Fruit fly (Drosophila melanogaster) whole organism, embryonic: Measurements from ENCODE around the gene CG15170.

ENCODE experiments used
- Abd-B ChIP-seq: fragments of 200-800 bp; sonication (Bioruptor generic); optimal IDR thresholded peaks from 2 replicates; lab custom pipeline; 2018; ENCODE audit warnings: missing biosample characterization, mild to moderate bottlenecking, missing genetic modification characterization, moderate library complexity
- Atf-2 ChIP-seq: fragments of 200-800 bp; sonication (Bioruptor generic); optimal IDR thresholded peaks from 2 replicates; lab custom pipeline; 2016; ENCODE audit warnings: missing biosample characterization, missing genetic modification characterization
- BtbVII ChIP-seq: fragments of 200-800 bp; sonication (Bioruptor generic); optimal IDR thresholded peaks from 3 replicates; lab custom pipeline; 2017; ENCODE audit warnings: missing biosample characterization, mild to moderate bottlenecking, missing genetic modification characterization
- CG10267 ChIP-seq: fragments of 200-800 bp; sonication (Bioruptor generic); optimal IDR thresholded peaks from 2 replicates; lab custom pipeline; 2018; ENCODE audit warnings: missing biosample characterization, mild to moderate bottlenecking, missing genetic modification characterization, moderate library complexity
- CG10654 ChIP-seq: fragments of 200-800 bp; sonication (Bioruptor generic); optimal IDR thresholded peaks from 2 replicates; lab custom pipeline; 2016; ENCODE audit warnings: missing biosample characterization, missing genetic modification characterization
- CG12219 ChIP-seq: fragments of 200-800 bp; sonication (Bioruptor generic); optimal IDR thresholded peaks from 3 replicates; lab custom pipeline; 2018; ENCODE audit warnings: missing biosample characterization, mild to moderate bottlenecking, missing genetic modification characterization
- CG1233 ChIP-seq: fragments of 200-800 bp; sonication (Bioruptor generic); optimal IDR thresholded peaks from 4 replicates; lab custom pipeline; 2018; ENCODE audit warnings: missing biosample characterization, mild to moderate bottlenecking, missing genetic modification characterization
- CG15011 ChIP-seq: fragments of 200-800 bp; sonication (Bioruptor generic); optimal IDR thresholded peaks from 3 replicates; lab custom pipeline; 2018; ENCODE audit warnings: missing biosample characterization, mild to moderate bottlenecking, missing genetic modification characterization
- CG17829 ChIP-seq: fragments of 200-800 bp; optimal IDR thresholded peaks from 2 replicates; lab custom pipeline; 2019; ENCODE audit warnings: missing biosample characterization, mild to moderate bottlenecking, missing genetic modification characterization, moderate library complexity
- CG18476 ChIP-seq: fragments of 200-800 bp; sonication (Bioruptor generic); optimal IDR thresholded peaks from 2 replicates; lab custom pipeline; 2016; ENCODE audit warnings: missing biosample characterization, mild to moderate bottlenecking, missing genetic modification characterization
- CG18599 ChIP-seq: fragments of 200-800 bp; sonication (Bioruptor generic); optimal IDR thresholded peaks from 3 replicates; lab custom pipeline; 2017; ENCODE audit warnings: missing biosample characterization, missing genetic modification characterization, mild to moderate bottlenecking, moderate library complexity, missing genetic modification reagents
- CG2199 ChIP-seq: fragments of 200-800 bp; sonication (Bioruptor generic); IDR thresholded peaks from 3 replicates; pipeline ENCODE4 v1.3.6; 2022; ENCODE audit warnings: missing biosample characterization, missing genetic modification characterization
- CG2875 ChIP-seq: fragments of 200-800 bp; sonication (Bioruptor generic); optimal IDR thresholded peaks from 2 replicates; lab custom pipeline; 2017; ENCODE audit warnings: missing biosample characterization, mild to moderate bottlenecking, missing genetic modification characterization, missing genetic modification reagents
- CG32767 ChIP-seq: fragments of 200-800 bp; sonication (Bioruptor generic); IDR thresholded peaks from 2 replicates; pipeline ENCODE4 v1.3.6; 2022; ENCODE audit warnings: missing biosample characterization, missing genetic modification characterization
- CG4820 ChIP-seq: fragments of 200-800 bp; sonication (Bioruptor generic); optimal IDR thresholded peaks from 3 replicates; lab custom pipeline; 2016; ENCODE audit warnings: missing biosample characterization, missing genetic modification characterization
- CG4854 ChIP-seq: fragments of 200-800 bp; sonication (Bioruptor generic); optimal IDR thresholded peaks from 2 replicates; lab custom pipeline; 2016; ENCODE audit warnings: missing biosample characterization, missing genetic modification characterization, inconsistent platforms
- CG9932 ChIP-seq: fragments of 200-800 bp; sonication (Bioruptor generic); IDR thresholded peaks from 2 replicates; pipeline ENCODE4 v1.3.6; 2022; ENCODE audit warnings: missing biosample characterization, missing genetic modification characterization
- Camta ChIP-seq: fragments of 200-800 bp; sonication (Bioruptor generic); optimal IDR thresholded peaks from 2 replicates; lab custom pipeline; 2016; ENCODE audit warnings: missing biosample characterization, missing genetic modification characterization
- CoRest ChIP-seq: fragments of 200-800 bp; sonication (Bioruptor generic); optimal IDR thresholded peaks from 3 replicates; lab custom pipeline; 2018; ENCODE audit warnings: missing biosample characterization, mild to moderate bottlenecking, missing genetic modification characterization, moderate library complexity
- D19A ChIP-seq: fragments of 200-800 bp; optimal IDR thresholded peaks from 3 replicates; lab custom pipeline; 2019; ENCODE audit warnings: missing biosample characterization, mild to moderate bottlenecking, missing genetic modification characterization, moderate library complexity
- Doc2 ChIP-seq: fragments of 200-800 bp; sonication (Bioruptor generic); IDR thresholded peaks from 2 replicates; pipeline ENCODE4 v1.3.6; 2022; ENCODE audit warnings: missing biosample characterization, missing genetic modification characterization
- Fer1 ChIP-seq: fragments of 200-800 bp; sonication (Bioruptor generic); optimal IDR thresholded peaks from 2 replicates; lab custom pipeline; 2017; ENCODE audit warnings: missing biosample characterization, mild to moderate bottlenecking, missing genetic modification characterization
- Fer2 ChIP-seq: fragments of 200-800 bp; sonication (Bioruptor generic); optimal IDR thresholded peaks from 2 replicates; lab custom pipeline; 2018; ENCODE audit warnings: missing biosample characterization, mild to moderate bottlenecking, missing genetic modification characterization, moderate library complexity
- Gsc ChIP-seq: fragments of 200-800 bp; sonication (Bioruptor generic); IDR thresholded peaks from 2 replicates; pipeline ENCODE4 v1.3.6; 2022; ENCODE audit warnings: missing biosample characterization, missing genetic modification characterization
- HLHmδ ChIP-seq: fragments of 200-800 bp; sonication (Bioruptor generic); optimal IDR thresholded peaks from 2 replicates; lab custom pipeline; 2018; ENCODE audit warnings: missing biosample characterization, mild to moderate bottlenecking, missing genetic modification characterization, moderate library complexity
- Hsf ChIP-seq: fragments of 200-800 bp; sonication (Bioruptor generic); optimal IDR thresholded peaks from 3 replicates; lab custom pipeline; 2016; ENCODE audit warnings: missing biosample characterization, missing genetic modification characterization
- NK7.1 ChIP-seq: fragments of 200-800 bp; sonication (Bioruptor generic); optimal IDR thresholded peaks from 3 replicates; lab custom pipeline; 2016; ENCODE audit warnings: missing biosample characterization, missing genetic modification characterization
- Neu2 ChIP-seq: fragments of 200-800 bp; sonication (Bioruptor generic); optimal IDR thresholded peaks from 3 replicates; lab custom pipeline; 2016; ENCODE audit warnings: missing biosample characterization, missing genetic modification characterization, borderline replicate concordance
- Nf-YC ChIP-seq: fragments of 200-800 bp; optimal IDR thresholded peaks from 3 replicates; lab custom pipeline; 2019; ENCODE audit warnings: missing biosample characterization, mild to moderate bottlenecking, missing genetic modification characterization, moderate library complexity
- Xbp1 ChIP-seq: fragments of 200-800 bp; sonication (Bioruptor generic); optimal IDR thresholded peaks from 3 replicates; lab custom pipeline; 2016; ENCODE audit warnings: missing biosample characterization, mild to moderate bottlenecking, missing genetic modification characterization
- ase ChIP-seq: fragments of 200-800 bp; sonication (Bioruptor generic); IDR thresholded peaks from 3 replicates; pipeline ENCODE4 v1.3.6; 2022; ENCODE audit warnings: missing biosample characterization, missing genetic modification characterization
- bbx ChIP-seq: fragments of 200-800 bp; sonication (Bioruptor generic); IDR thresholded peaks from 2 replicates; pipeline ENCODE4 v1.3.6; 2022; ENCODE audit warnings: missing biosample characterization, missing genetic modification characterization; ENCODE audit not compliant: partially characterized antibody
- chinmo ChIP-seq: fragments of 200-800 bp; sonication (Bioruptor generic); IDR thresholded peaks from 4 replicates; pipeline ENCODE4 v1.3.6; 2022; ENCODE audit warnings: missing biosample characterization, missing genetic modification characterization; ENCODE audit not compliant: partially characterized antibody
- chm ChIP-seq: fragments of 200-800 bp; sonication (Bioruptor generic); IDR thresholded peaks from 2 replicates; pipeline ENCODE4 v1.3.6; 2022; ENCODE audit warnings: missing biosample characterization, missing genetic modification characterization
- crol ChIP-seq: fragments of 200-800 bp; sonication (Bioruptor generic); IDR thresholded peaks from 2 replicates; pipeline ENCODE4 v1.3.6; 2022; ENCODE audit warnings: missing biosample characterization, missing genetic modification characterization
- da ChIP-seq: fragments of 200-800 bp; sonication (Bioruptor generic); optimal IDR thresholded peaks from 2 replicates; lab custom pipeline; 2016; ENCODE audit warnings: missing biosample characterization, missing genetic modification characterization
- dati ChIP-seq: fragments of 200-800 bp; sonication (Bioruptor generic); IDR thresholded peaks from 2 replicates; pipeline ENCODE4 v1.3.6; 2022; ENCODE audit warnings: missing biosample characterization, missing genetic modification characterization
- ewg ChIP-seq: fragments of 200-800 bp; sonication (Bioruptor generic); optimal IDR thresholded peaks from 3 replicates; lab custom pipeline; 2017; ENCODE audit warnings: mild to moderate bottlenecking, missing biosample characterization, missing genetic modification reagents, missing genetic modification characterization
- gce ChIP-seq: fragments of 200-800 bp; sonication (Bioruptor generic); IDR thresholded peaks from 3 replicates; pipeline ENCODE4 v1.3.6; 2022; ENCODE audit warnings: missing biosample characterization, missing genetic modification characterization
- gcm ChIP-seq: fragments of 200-800 bp; sonication (Bioruptor generic); optimal IDR thresholded peaks from 2 replicates; lab custom pipeline; 2019; ENCODE audit warnings: missing biosample characterization, mild to moderate bottlenecking, missing genetic modification characterization, moderate library complexity
- mirr ChIP-seq: fragments of 200-800 bp; sonication (Bioruptor generic); optimal IDR thresholded peaks from 3 replicates; lab custom pipeline; 2018; ENCODE audit warnings: missing biosample characterization, mild to moderate bottlenecking, missing genetic modification characterization
- mld ChIP-seq: fragments of 200-800 bp; sonication (Bioruptor generic); IDR thresholded peaks from 3 replicates; pipeline ENCODE4 v1.3.6; 2022; ENCODE audit warnings: missing biosample characterization, missing genetic modification characterization; ENCODE audit not compliant: partially characterized antibody
- nmo ChIP-seq: fragments of 200-800 bp; sonication (Bioruptor generic); optimal IDR thresholded peaks from 2 replicates; lab custom pipeline; 2018; ENCODE audit warnings: missing biosample characterization, mild to moderate bottlenecking, missing genetic modification characterization, moderate library complexity
- odd ChIP-seq: fragments of 200-800 bp; sonication (Bioruptor generic); optimal IDR thresholded peaks from 2 replicates; lab custom pipeline; 2017; ENCODE audit warnings: missing biosample characterization, mild to moderate bottlenecking, missing genetic modification characterization
- run ChIP-seq: fragments of 200-800 bp; sonication (Bioruptor generic); optimal IDR thresholded peaks from 3 replicates; lab custom pipeline; 2018; ENCODE audit warnings: missing biosample characterization, mild to moderate bottlenecking, missing genetic modification characterization
- stc ChIP-seq: fragments of 200-800 bp; sonication (Bioruptor generic); IDR thresholded peaks from 2 replicates; pipeline ENCODE4 v1.3.6; 2022; ENCODE audit warnings: missing biosample characterization, missing genetic modification characterization
- sug ChIP-seq: fragments of 200-800 bp; optimal IDR thresholded peaks from 2 replicates; lab custom pipeline; 2019; ENCODE audit warnings: missing biosample characterization, mild to moderate bottlenecking, missing genetic modification characterization, moderate library complexity
- tx ChIP-seq: fragments of 200-800 bp; sonication (Bioruptor generic); optimal IDR thresholded peaks from 2 replicates; lab custom pipeline; 2016; ENCODE audit warnings: missing biosample characterization, missing genetic modification characterization
- zfh2 ChIP-seq: fragments of 200-800 bp; sonication (Bioruptor generic); optimal IDR thresholded peaks from 2 replicates; lab custom pipeline; 2016; ENCODE audit warnings: missing biosample characterization, missing genetic modification characterization

CG15170 gene

dm6 chr2L:19023972-19024743 lies 34.1 kb upstream of the CG15170 start (continued):
- TF ChIP-seq CG10267 (tag; lab: Kevin White, UChicago): peak; percentile 63
- no peak for TF ChIP-seq CG10654
- peak; percentile 34 for TF ChIP-seq CG2875 (GFP tag; lab: Kevin White, UChicago)
- peak; percentile 32 for TF ChIP-seq CG4820 (GFP tag; lab: Kevin White, UChicago)
- TF ChIP-seq mld (GFP tag; lab: Robert Waterston, UW): no peak
- TF ChIP-seq Doc2 (GFP tag; lab: Robert Waterston, UW): no peak
- TF ChIP-seq Hsf (GFP tag; lab: Kevin White, UChicago): peak; percentile 45
- TF ChIP-seq ewg (GFP tag; lab: Kevin White, UChicago): peak; percentile 38
- peak; percentile 58 for TF ChIP-seq odd (GFP tag; lab: Kevin White, UChicago)
- peak; percentile 23 for TF ChIP-seq Camta (GFP tag; lab: Kevin White, UChicago)
- no peak for TF ChIP-seq Atf-2
- TF ChIP-seq mirr (GFP tag; lab: Kevin White, UChicago): peak; percentile 62
- TF ChIP-seq CG1233 (GFP tag; lab: Kevin White, UChicago): peak; percentile 64
- TF ChIP-seq CG18476 (GFP tag; lab: Kevin White, UChicago): peak; percentile 35
- TF ChIP-seq Fer2 (tag; lab: Kevin White, UChicago): peak; percentile 57
- TF ChIP-seq CG18599 (GFP tag; lab: Kevin White, UChicago): peak; percentile 92
- TF ChIP-seq chm (GFP tag; lab: Robert Waterston, UW): 0 out of 2 replicates have a peak, but pooled peaks have one; percentile 16
- peak; percentile 36 for TF ChIP-seq Abd-B (GFP tag; lab: Kevin White, UChicago)
- TF ChIP-seq Fer1 (GFP tag; lab: Kevin White, UChicago): peak; percentile 89
- peak; percentile 41; the same call in 1 of the 2 replicates for TF ChIP-seq stc
- no peak for TF ChIP-seq da (GFP tag; lab: Kevin White, UChicago)
- TF ChIP-seq CG32767 (GFP tag; lab: Robert Waterston, UW): no peak
- peak; percentile 57 for TF ChIP-seq gcm
- TF ChIP-seq D19A (tag; lab: Kevin White, UChicago): peak; percentile 83
- TF ChIP-seq gce: no peak
- peak; percentile 38 for TF ChIP-seq run (tag; lab: Kevin White, UChicago)
- TF ChIP-seq zfh2 (GFP tag; lab: Kevin White, UChicago): no peak
- TF ChIP-seq CG2199: no peak
- TF ChIP-seq NK7.1 (GFP tag; lab: Kevin White, UChicago): no peak
- TF ChIP-seq Xbp1 (GFP tag; lab: Kevin White, UChicago): peak; percentile 69
- TF ChIP-seq ase (GFP tag; lab: Robert Waterston, UW): no peak
- TF ChIP-seq CoRest (tag; lab: Kevin White, UChicago): peak; percentile 86
- peak; percentile 67 for TF ChIP-seq nmo (GFP tag; lab: Kevin White, UChicago)
- TF ChIP-seq chinmo (GFP tag; lab: Robert Waterston, UW): 0 out of 4 replicates have a peak, but pooled peaks have one; percentile 38
- TF ChIP-seq CG9932 (GFP tag; lab: Robert Waterston, UW): no peak
- peak; percentile 67 for TF ChIP-seq sug (tag; lab: Kevin White, UChicago)
- TF ChIP-seq Nf-YC (tag; lab: Kevin White, UChicago): peak; percentile 66
- TF ChIP-seq CG12219: peak; percentile 54
- TF ChIP-seq BtbVII (GFP tag; lab: Kevin White, UChicago): peak; percentile 76
- TF ChIP-seq crol (GFP tag; lab: Robert Waterston, UW): peak; percentile 90
- TF ChIP-seq Gsc (GFP tag; lab: Robert Waterston, UW): no peak
- no peak for TF ChIP-seq dati
- no peak for TF ChIP-seq HLHmδ (GFP tag; lab: Kevin White, UChicago)
- TF ChIP-seq CG17829 (tag; lab: Kevin White, UChicago): peak; percentile 56
- TF ChIP-seq tx (GFP tag; lab: Kevin White, UChicago): no peak
- no peak for TF ChIP-seq Neu2 (GFP tag; lab: Kevin White, UChicago)
- TF ChIP-seq bbx (GFP tag; lab: Robert Waterston, UW): no peak
- TF ChIP-seq CG4854: no peak
- TF ChIP-seq CG15011 (GFP tag; lab: Kevin White, UChicago): peak; percentile 48
